Fruit fly (Drosophila melanogaster) whole organism, embryonic: ENCODE measurements around the gene CG15296.

Experiments used
- CG14965 ChIP-seq: fragments of 200-800 bp; sonication (Bioruptor generic); optimal IDR thresholded peaks from 2 replicates; lab custom pipeline; 2016; ENCODE audit warnings: missing biosample characterization, missing genetic modification characterization, borderline replicate concordance
- CG3281 ChIP-seq: fragments of 200-800 bp; sonication (Bioruptor generic); optimal IDR thresholded peaks from 3 replicates; lab custom pipeline; 2017; ENCODE audit warnings: missing biosample characterization, mild to moderate bottlenecking, missing genetic modification characterization
- lab ChIP-seq: fragments of 200-800 bp; sonication (Bioruptor generic); optimal IDR thresholded peaks from 3 replicates; lab custom pipeline; 2017; ENCODE audit warnings: missing biosample characterization, missing genetic modification characterization, mild to moderate bottlenecking, moderate library complexity, missing genetic modification reagents
- lov ChIP-seq, 2 experiments: fragments of 200-800 bp in 1 of 2; fragments of >200 bp in 1 of 2; sonication (Bioruptor generic) in 1 of 2; IDR thresholded peaks in 1 of 2; optimal IDR thresholded peaks in 1 of 2; 2 replicates in 1 of 2; 3 replicates in 1 of 2; pipeline versions ENCODE4 v1.3.6 to Lab custom; 2017 to 2022; ENCODE audit warnings: missing biosample characterization in 1 of 2, missing genetic modification characterization in 1 of 2

DNA sequence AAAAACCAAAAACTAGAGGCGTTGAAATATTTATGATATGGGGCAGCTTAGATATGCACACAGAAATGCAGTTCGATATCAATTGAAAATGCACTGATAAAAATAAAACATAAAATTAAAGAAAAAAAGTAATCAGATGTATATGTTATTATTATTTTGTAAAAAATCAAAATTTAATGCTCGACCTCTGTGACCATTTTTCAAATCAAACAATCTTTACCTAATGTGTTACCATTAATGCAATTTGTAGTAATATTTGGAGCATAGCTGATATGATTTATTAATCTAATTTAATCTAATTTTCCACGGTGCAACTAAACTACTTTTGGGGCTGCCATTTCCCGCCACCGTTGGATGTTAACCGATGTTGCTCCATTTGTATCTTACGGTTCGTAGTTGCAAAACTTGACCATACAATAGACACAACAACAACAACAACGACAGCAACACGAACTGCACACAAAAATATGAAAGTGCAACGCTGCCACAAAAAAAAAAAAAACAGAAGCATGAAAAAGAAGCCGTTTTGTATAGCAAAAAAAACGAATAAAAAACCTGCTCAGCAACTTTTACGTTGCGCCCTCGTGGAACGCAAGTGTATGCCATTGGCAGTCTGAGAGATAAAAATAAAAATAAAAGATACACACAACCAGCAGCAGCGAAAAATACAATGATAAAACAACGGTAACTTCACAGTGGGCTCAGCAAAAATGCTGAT is 30.3 kb downstream of the CG15296 start:
- no peak for TF ChIP-seq lab (GFP tag; lab: Kevin White, UChicago)
- TF ChIP-seq CG14965 (GFP tag; lab: Kevin White, UChicago) = no peak
- no peak for TF ChIP-seq CG3281 (GFP tag; lab: Kevin White, UChicago)
- no peak for TF ChIP-seq lov (optimal IDR thresholded peaks at IDR 0.05; lab: Kevin White, UChicago)
- no peak for TF ChIP-seq lov (GFP tag; IDR thresholded peaks at IDR 0.05; lab: Robert Waterston, UW)
